Fruit fly (Drosophila melanogaster) whole organism, pupa: ENCODE measurements around the gene CG43052.

Experiments used
- CG10348 ChIP-seq: fragments of 200-800 bp; sonication (Bioruptor generic); IDR thresholded peaks from 2 replicates; pipeline ENCODE4 v1.3.6; 2022; ENCODE audit warnings: missing biosample characterization, missing genetic modification characterization
- CG12605 ChIP-seq: fragments of 200-800 bp; sonication (Bioruptor generic); IDR thresholded peaks from 2 replicates; pipeline ENCODE4 v1.3.6; 2022; ENCODE audit warnings: missing biosample characterization, missing genetic modification characterization
- CG13204 ChIP-seq: fragments of 200-800 bp; sonication (Bioruptor generic); optimal IDR thresholded peaks from 2 replicates; lab custom pipeline; 2018; ENCODE audit warnings: missing biosample characterization, mild to moderate bottlenecking, missing genetic modification characterization, moderate library complexity
- CG14655 ChIP-seq: fragments of 200-800 bp; sonication (Bioruptor generic); optimal IDR thresholded peaks from 3 replicates; lab custom pipeline; 2017; ENCODE audit warnings: mild to moderate bottlenecking, missing biosample characterization, missing genetic modification reagents, missing genetic modification characterization
- CG15710 ChIP-seq: fragments of 200-800 bp; sonication (Bioruptor generic); optimal IDR thresholded peaks from 2 replicates; lab custom pipeline; 2018; ENCODE audit warnings: missing biosample characterization, mild to moderate bottlenecking, missing genetic modification characterization, moderate library complexity
- CG17806 ChIP-seq: fragments of 200-800 bp; sonication (Bioruptor generic); optimal IDR thresholded peaks from 2 replicates; lab custom pipeline; 2018; ENCODE audit warnings: missing biosample characterization, mild to moderate bottlenecking, missing genetic modification characterization, moderate library complexity
- CG32121 ChIP-seq: fragments of 200-800 bp; sonication (Bioruptor generic); IDR thresholded peaks from 2 replicates; pipeline ENCODE4 v1.3.6; 2022; ENCODE audit warnings: missing biosample characterization, missing genetic modification characterization
- CG34367 ChIP-seq: fragments of 200-800 bp; sonication (Bioruptor generic); optimal IDR thresholded peaks from 2 replicates; lab custom pipeline; 2018; ENCODE audit warnings: missing biosample characterization, mild to moderate bottlenecking, missing genetic modification characterization
- CG4496 ChIP-seq: fragments of 200-800 bp; sonication (Bioruptor generic); IDR thresholded peaks from 3 replicates; pipeline ENCODE4 v1.3.6; 2022; ENCODE audit warnings: missing biosample characterization, missing genetic modification characterization
- CG8159 ChIP-seq: fragments of 200-800 bp; sonication (Bioruptor generic); optimal IDR thresholded peaks from 3 replicates; lab custom pipeline; 2018; ENCODE audit warnings: missing biosample characterization, mild to moderate bottlenecking, missing genetic modification characterization, moderate library complexity
- CG8301 ChIP-seq: fragments of 200-800 bp; sonication (Bioruptor generic); optimal IDR thresholded peaks from 2 replicates; lab custom pipeline; 2018; ENCODE audit warnings: missing biosample characterization, mild to moderate bottlenecking, missing genetic modification characterization
- CG9948 ChIP-seq: fragments of 200-800 bp; sonication (Bioruptor generic); optimal IDR thresholded peaks from 2 replicates; lab custom pipeline; 2018; ENCODE audit warnings: missing biosample characterization, mild to moderate bottlenecking, missing genetic modification characterization, moderate library complexity
- D1 ChIP-seq: fragments of 200-800 bp; sonication (Bioruptor generic); optimal IDR thresholded peaks from 2 replicates; lab custom pipeline; 2018; ENCODE audit warnings: missing biosample characterization, mild to moderate bottlenecking, missing genetic modification characterization, moderate library complexity
- EcR ChIP-seq: fragments of 200-800 bp; sonication (Bioruptor generic); optimal IDR thresholded peaks from 3 replicates; lab custom pipeline; 2019; ENCODE audit warnings: missing biosample characterization, missing genetic modification characterization, mild to moderate bottlenecking, moderate library complexity, missing genetic modification reagents
- Ets98B ChIP-seq: fragments of 200-800 bp; sonication (Bioruptor generic); IDR thresholded peaks from 2 replicates; pipeline ENCODE4 v1.3.6; 2022; ENCODE audit warnings: missing biosample characterization, missing genetic modification characterization
- Pif1A ChIP-seq: fragments of 200-800 bp; sonication (Bioruptor generic); optimal IDR thresholded peaks from 3 replicates; lab custom pipeline; 2016; ENCODE audit warnings: missing biosample characterization, missing genetic modification characterization
- Pif1B ChIP-seq: fragments of 200-800 bp; sonication (Bioruptor generic); optimal IDR thresholded peaks from 3 replicates; lab custom pipeline; 2016; ENCODE audit warnings: missing biosample characterization, missing genetic modification characterization
- Snoo ChIP-seq: fragments of 200-800 bp; sonication (Bioruptor generic); optimal IDR thresholded peaks from 3 replicates; lab custom pipeline; 2017; ENCODE audit warnings: missing biosample characterization, mild to moderate bottlenecking, missing genetic modification characterization, inconsistent platforms
- fd96Ca ChIP-seq: fragments of 200-800 bp; sonication (Bioruptor generic); IDR thresholded peaks from 3 replicates; pipeline ENCODE4 v1.3.6; 2022; ENCODE audit warnings: missing biosample characterization, missing genetic modification characterization
- gl ChIP-seq: fragments of 200-800 bp; sonication (Bioruptor generic); optimal IDR thresholded peaks from 2 replicates; lab custom pipeline; 2018; ENCODE audit warnings: missing biosample characterization, mild to moderate bottlenecking, missing genetic modification characterization
- rn ChIP-seq: fragments of 200-800 bp; sonication (Bioruptor generic); IDR thresholded peaks from 2 replicates; pipeline ENCODE4 v1.3.6; 2022; ENCODE audit warnings: missing biosample characterization, missing genetic modification characterization

Gene CG43052

dm6 chr2L:14319005-14319404 is 32.9 kb upstream of the CG43052 start:
- no peak for TF ChIP-seq CG8159 (tag; lab: Kevin White, UChicago)
- TF ChIP-seq Pif1B (GFP tag; lab: Kevin White, UChicago) = no peak
- TF ChIP-seq EcR (GFP tag; lab: Kevin White, UChicago) = no peak
- no peak for TF ChIP-seq Pif1A (GFP tag; lab: Kevin White, UChicago)
- no peak for TF ChIP-seq CG13204 (GFP tag; lab: Kevin White, UChicago)
- TF ChIP-seq CG17806 (tag; lab: Kevin White, UChicago) = no peak
- no peak for TF ChIP-seq CG12605 (GFP tag; lab: Robert Waterston, UW)
- TF ChIP-seq CG4496 = no peak
- no peak for TF ChIP-seq CG32121 (GFP tag; lab: Robert Waterston, UW)
- TF ChIP-seq Snoo (tag; lab: Kevin White, UChicago) = no peak
- no peak; the same call in 1 of the 2 replicates for TF ChIP-seq Ets98B (GFP tag; lab: Robert Waterston, UW)
- no peak for TF ChIP-seq CG10348 (GFP tag; lab: Robert Waterston, UW)
- no peak for TF ChIP-seq gl
- TF ChIP-seq fd96Ca = no peak
- no peak for TF ChIP-seq CG15710 (tag; lab: Kevin White, UChicago)
- no peak for TF ChIP-seq CG34367
- no peak for TF ChIP-seq CG9948 (tag; lab: Kevin White, UChicago)

- no peak for TF ChIP-seq CG8159 (tag; lab: Kevin White, UChicago)
- 0 out of 3 replicates have a peak, but pooled peaks have one; percentile 38 for TF ChIP-seq CG4496
Observed at dm6 chr2L:14333965-14334364, 17.9 kb upstream of the CG43052 start, which contains the start of gene CG33090. CG33090 (plus strand) TSS chr2L:14334158.

dm6 chr2L:14336311-14336836 is 15.5 kb upstream of the CG43052 start:
- TF ChIP-seq CG17806 (tag; lab: Kevin White, UChicago) = no peak
- no peak for TF ChIP-seq CG9948 (tag; lab: Kevin White, UChicago)
- no peak for TF ChIP-seq Pif1B (GFP tag; lab: Kevin White, UChicago)
- no peak for TF ChIP-seq Pif1A (GFP tag; lab: Kevin White, UChicago)
- no peak for TF ChIP-seq EcR (GFP tag; lab: Kevin White, UChicago)
- TF ChIP-seq rn (GFP tag; lab: Robert Waterston, UW) = no peak
- TF ChIP-seq D1 (tag; lab: Kevin White, UChicago) = no peak

dm6 chr2L:14337940-14338339 is 13.9 kb upstream of the CG43052 start, which contains the start of gene CG15286:
CG15286 (plus strand) TSS chr2L:14338240.
- no peak for TF ChIP-seq CG14655 (GFP tag; lab: Kevin White, UChicago)
- TF ChIP-seq CG34367 = no peak
- no peak for TF ChIP-seq fd96Ca
- no peak for TF ChIP-seq gl
- no peak for TF ChIP-seq CG13204 (GFP tag; lab: Kevin White, UChicago)
- no peak for TF ChIP-seq CG10348 (GFP tag; lab: Robert Waterston, UW)
- TF ChIP-seq Pif1B (GFP tag; lab: Kevin White, UChicago) = no peak
- TF ChIP-seq Pif1A (GFP tag; lab: Kevin White, UChicago) = no peak
- no peak for TF ChIP-seq CG15710 (tag; lab: Kevin White, UChicago)
- no peak for TF ChIP-seq EcR (GFP tag; lab: Kevin White, UChicago)
- TF ChIP-seq Snoo (tag; lab: Kevin White, UChicago) = no peak
- TF ChIP-seq CG32121 (GFP tag; lab: Robert Waterston, UW) = no peak
- no peak for TF ChIP-seq CG4496
- no peak for TF ChIP-seq D1 (tag; lab: Kevin White, UChicago)
- no peak for TF ChIP-seq CG8159 (tag; lab: Kevin White, UChicago)
- TF ChIP-seq Ets98B (GFP tag; lab: Robert Waterston, UW) = no peak
- no peak for TF ChIP-seq CG12605 (GFP tag; lab: Robert Waterston, UW)
- TF ChIP-seq rn (GFP tag; lab: Robert Waterston, UW) = no peak
- TF ChIP-seq CG8301 = no peak
- no peak for TF ChIP-seq CG17806 (tag; lab: Kevin White, UChicago)

dm6 chr2L:14340964-14341363 is 10.9 kb upstream of the CG43052 start:
- TF ChIP-seq EcR (GFP tag; lab: Kevin White, UChicago) = no peak
- TF ChIP-seq rn (GFP tag; lab: Robert Waterston, UW) = no peak
- no peak for TF ChIP-seq Ets98B (GFP tag; lab: Robert Waterston, UW)
- TF ChIP-seq gl = no peak
- no peak for TF ChIP-seq CG17806 (tag; lab: Kevin White, UChicago)
- no peak for TF ChIP-seq CG12605 (GFP tag; lab: Robert Waterston, UW)
- TF ChIP-seq CG14655 (GFP tag; lab: Kevin White, UChicago) = no peak
- TF ChIP-seq CG10348 (GFP tag; lab: Robert Waterston, UW) = no peak
- no peak for TF ChIP-seq CG32121 (GFP tag; lab: Robert Waterston, UW)
- no peak for TF ChIP-seq CG8301

dm6 chr2L:14346588-14346987 is 5.3 kb upstream of the CG43052 start, which contains the start of gene Send2:
Send2 (minus strand) TSS chr2L:14346688.
- TF ChIP-seq fd96Ca = no peak
- TF ChIP-seq CG32121 (GFP tag; lab: Robert Waterston, UW) = no peak
- TF ChIP-seq CG8159 (tag; lab: Kevin White, UChicago) = no peak
- no peak for TF ChIP-seq Pif1B (GFP tag; lab: Kevin White, UChicago)
